Fruit fly (Drosophila melanogaster): ENCODE measurements around the gene CG7408.

dm6 chr3L:17902186-17902585, 23.3 kb downstream of the CG7408 start:
- TF ChIP-seq CG8478 (optimal IDR thresholded peaks at IDR 0.05), result no peak
- TF ChIP-seq CTCF (optimal IDR thresholded peaks at IDR 0.05), result no peak

Measured in S2 (cell line).